Fruit fly (Drosophila melanogaster): ENCODE measurements around the gene CG14820.

Gene CG14820

dm6 chr3L:6975875-6976274 is 43.1 kb downstream of the CG14820 start:
- peak; percentile 18 for TF ChIP-seq svp (GFP tag)
- TF ChIP-seq Hr38 (GFP tag; optimal IDR thresholded peaks at IDR 0.05), result no peak
- no peak for TF ChIP-seq spab (GFP tag; optimal IDR thresholded peaks at IDR 0.05)
- no peak for TF ChIP-seq cyc (GFP tag; optimal IDR thresholded peaks at IDR 0.05)
- TF ChIP-seq CG6854 (GFP tag; optimal IDR thresholded peaks at IDR 0.05), result no peak
- no peak for TF ChIP-seq Sox102F (GFP tag; optimal IDR thresholded peaks at IDR 0.05)
- TF ChIP-seq Gug (GFP tag; IDR thresholded peaks at IDR 0.05), result no peak
- TF ChIP-seq Sox14 (GFP tag; optimal IDR thresholded peaks at IDR 0.05), result no peak
- TF ChIP-seq vri (GFP tag; optimal IDR thresholded peaks at IDR 0.05), result peak; percentile 3
- no peak for TF ChIP-seq salr (GFP tag; optimal IDR thresholded peaks at IDR 0.05)
- no peak for TF ChIP-seq dsx (GFP tag; optimal IDR thresholded peaks at IDR 0.05; ENCODE audit: poor library complexity, severe bottlenecking)
- peak; percentile 1 for TF ChIP-seq Eip78C (GFP tag)
- TF ChIP-seq CG8119 (GFP tag; IDR thresholded peaks at IDR 0.05), result no peak
- TF ChIP-seq Sox15 (GFP tag; optimal IDR thresholded peaks at IDR 0.05), result no peak
- TF ChIP-seq ss (GFP tag; optimal IDR thresholded peaks at IDR 0.05), result no peak
- TF ChIP-seq CG8319 (GFP tag; optimal IDR thresholded peaks at IDR 0.05), result no peak
- TF ChIP-seq CG1621 (tag; optimal IDR thresholded peaks at IDR 0.05), result no peak
- no peak for TF ChIP-seq CG6808 (GFP tag; optimal IDR thresholded peaks at IDR 0.05)
- no peak for TF ChIP-seq Blimp-1 (GFP tag; optimal IDR thresholded peaks at IDR 0.05)
- no peak for TF ChIP-seq OdsH (GFP tag; optimal IDR thresholded peaks at IDR 0.05)
- no peak for TF ChIP-seq achi (GFP tag; optimal IDR thresholded peaks at IDR 0.05)
- no peak for TF ChIP-seq CG4318 (GFP tag; optimal IDR thresholded peaks at IDR 0.05)
- no peak for TF ChIP-seq acj6 (GFP tag; optimal IDR thresholded peaks at IDR 0.05)
- TF ChIP-seq CG11902 (GFP tag; optimal IDR thresholded peaks at IDR 0.05), result no peak
- no peak for TF ChIP-seq CG8632 (GFP tag; optimal IDR thresholded peaks at IDR 0.05)

dm6 chr3L:6976601-6977140 is 43.9 kb downstream of the CG14820 start:
- TF ChIP-seq fkh (GFP tag; optimal IDR thresholded peaks at IDR 0.05), result peak; percentile 48
- no peak for TF ChIP-seq Sox102F (GFP tag; optimal IDR thresholded peaks at IDR 0.05)
- peak; percentile 44 for TF ChIP-seq Eip78C (GFP tag)
- no peak for TF ChIP-seq fd59A (GFP tag; optimal IDR thresholded peaks at IDR 0.05)
- no peak for TF ChIP-seq CG6808 (GFP tag; optimal IDR thresholded peaks at IDR 0.05)
- peak; percentile 84 for TF ChIP-seq svp (GFP tag)
- TF ChIP-seq vri (GFP tag; optimal IDR thresholded peaks at IDR 0.05), result peak; percentile 17

dm6 chr3L:6977391-6977790 is 44.7 kb downstream of the CG14820 start:
- peak; percentile 29 for TF ChIP-seq CG8319 (GFP tag; optimal IDR thresholded peaks at IDR 0.05)
- peak; percentile 75 for TF ChIP-seq CG10631 (GFP tag; optimal IDR thresholded peaks at IDR 0.05)
- peak; percentile 66 for TF ChIP-seq CG4318 (GFP tag; optimal IDR thresholded peaks at IDR 0.05)
- peak; percentile 37 for TF ChIP-seq CG16779 (tag; optimal IDR thresholded peaks at IDR 0.05)
- peak; percentile 79 for TF ChIP-seq Lpt (GFP tag; optimal IDR thresholded peaks at IDR 0.05)
- peak; percentile 36 for TF ChIP-seq lz (GFP tag; optimal IDR thresholded peaks at IDR 0.05)
- TF ChIP-seq CG8632 (GFP tag; optimal IDR thresholded peaks at IDR 0.05), result peak; percentile 62
- no peak for TF ChIP-seq fkh (GFP tag; optimal IDR thresholded peaks at IDR 0.05)
- TF ChIP-seq ss (GFP tag; optimal IDR thresholded peaks at IDR 0.05), result peak; percentile 52 to 61
- peak; percentile 58 for TF ChIP-seq CG6792 (GFP tag; optimal IDR thresholded peaks at IDR 0.05)
- peak; percentile 21 for TF ChIP-seq spab (GFP tag; optimal IDR thresholded peaks at IDR 0.05)
- TF ChIP-seq CG6163 (GFP tag; IDR thresholded peaks at IDR 0.05), result peak; percentile 92
- peak; percentile 87 for TF ChIP-seq CG8119 (GFP tag; IDR thresholded peaks at IDR 0.05)
- peak; percentile 41 for TF ChIP-seq pdm3 (GFP tag; optimal IDR thresholded peaks at IDR 0.05)
- peak; percentile 77 for TF ChIP-seq achi (GFP tag; optimal IDR thresholded peaks at IDR 0.05)
- TF ChIP-seq CG1621 (tag; optimal IDR thresholded peaks at IDR 0.05), result peak; percentile 22
- peak; percentile 73 for TF ChIP-seq Hr4 (GFP tag; optimal IDR thresholded peaks at IDR 0.05)
- peak; percentile 21 for TF ChIP-seq CG7368 (GFP tag; optimal IDR thresholded peaks at IDR 0.05)
- peak; percentile 73 for TF ChIP-seq CG3919 (GFP tag; optimal IDR thresholded peaks at IDR 0.05)
- TF ChIP-seq CG11294 (GFP tag; IDR thresholded peaks at IDR 0.05), result peak; percentile 67
- TF ChIP-seq Sox14 (GFP tag; optimal IDR thresholded peaks at IDR 0.05), result peak; percentile 17
- TF ChIP-seq CG6276 (GFP tag; optimal IDR thresholded peaks at IDR 0.05), result peak; percentile 55
- TF ChIP-seq fd85E (GFP tag; optimal IDR thresholded peaks at IDR 0.05), result no peak
- TF ChIP-seq acj6 (GFP tag; optimal IDR thresholded peaks at IDR 0.05), result peak; percentile 67
- peak; percentile 89 for TF ChIP-seq svp (GFP tag)
- TF ChIP-seq Ets96B (tag; optimal IDR thresholded peaks at IDR 0.05), result peak; percentile 56
- TF ChIP-seq dac (GFP tag; optimal IDR thresholded peaks at IDR 0.05), result peak; percentile 10
- peak; percentile 63 for TF ChIP-seq esn (GFP tag; optimal IDR thresholded peaks at IDR 0.05)
- TF ChIP-seq net (GFP tag; optimal IDR thresholded peaks at IDR 0.05), result peak; percentile 54
- TF ChIP-seq Hr39 (GFP tag; optimal IDR thresholded peaks at IDR 0.05), result peak; percentile 20
- TF ChIP-seq vri (GFP tag; optimal IDR thresholded peaks at IDR 0.05), result peak; percentile 13
- peak; percentile 34 for TF ChIP-seq CG6854 (GFP tag; optimal IDR thresholded peaks at IDR 0.05)
- peak; percentile 82 for TF ChIP-seq Gug (GFP tag; IDR thresholded peaks at IDR 0.05)

Measured in whole organism, prepupa.